Worm (Caenorhabditis elegans) whole organism, L4/young adult: ENCODE measurements around the gene W04E12.4.

Experiments
- W03F9.2 ChIP-seq: fragments of 150-350 bp; optimal IDR thresholded peaks from 2 replicates; lab custom pipeline; 2014; ENCODE audit warnings: missing biosample characterization, missing genetic modification characterization
- dao-5 ChIP-seq: sonication (generic microtip); optimal IDR thresholded peaks from 2 replicates; lab custom pipeline; 2016; ENCODE audit warnings: missing genotype, missing genetic modification characterization, moderate library complexity, missing compliant biosample characterization
- him-1 ChIP-seq: sonication (generic microtip); optimal IDR thresholded peaks from 2 replicates; lab custom pipeline; 2016; ENCODE audit warnings: missing genotype, missing genetic modification reagents, missing genetic modification characterization, missing compliant biosample characterization

- TF ChIP-seq W03F9.2: no peak
- TF ChIP-seq dao-5 (tag; lab: Kevin White, UChicago): no peak
- no peak for TF ChIP-seq him-1 (tag; lab: Kevin White, UChicago)
These were observed 24.3 kb downstream of the W04E12.4 start for ce11 chrV:19767719-19768118.
